Worm (Caenorhabditis elegans) whole organism, L4/young adult: ENCODE data around the gene W04B5.6.

ENCODE experiments used
- W03F9.2 ChIP-seq: fragments of 150-350 bp; optimal IDR thresholded peaks from 2 replicates; lab custom pipeline; 2014; ENCODE audit warnings: missing biosample characterization, missing genetic modification characterization
- dao-5 ChIP-seq: sonication (generic microtip); optimal IDR thresholded peaks from 2 replicates; lab custom pipeline; 2016; ENCODE audit warnings: missing genotype, missing genetic modification characterization, moderate library complexity, missing compliant biosample characterization
- him-1 ChIP-seq: sonication (generic microtip); optimal IDR thresholded peaks from 2 replicates; lab custom pipeline; 2016; ENCODE audit warnings: missing genotype, missing genetic modification reagents, missing genetic modification characterization, missing compliant biosample characterization

W04B5.6 gene

DNA sequence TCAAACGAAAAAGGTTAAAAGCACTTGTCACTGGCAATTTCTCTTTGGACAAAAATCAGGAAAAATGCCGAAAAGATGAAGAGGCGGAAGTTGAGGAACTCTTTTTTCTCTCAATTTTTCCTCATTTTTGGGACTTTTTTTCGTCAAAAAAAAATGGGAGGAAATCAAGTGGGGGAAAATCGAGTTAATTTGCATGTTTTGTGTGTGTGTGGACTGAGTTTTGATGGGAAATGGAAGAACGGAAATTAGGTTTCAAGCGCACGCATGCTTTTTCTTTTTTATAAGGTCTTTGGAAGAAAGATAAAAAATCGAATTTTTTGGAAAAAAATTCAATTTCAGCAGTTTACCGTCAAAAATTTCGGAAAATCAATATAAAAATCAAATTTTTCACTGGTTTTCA, 43.6 kb downstream of the W04B5.6 start:
- TF ChIP-seq dao-5 (tag; lab: Kevin White, UChicago) (no peak), him-1 (no peak), W03F9.2 (tag; lab: Kevin White, UChicago) (no peak)

DNA sequence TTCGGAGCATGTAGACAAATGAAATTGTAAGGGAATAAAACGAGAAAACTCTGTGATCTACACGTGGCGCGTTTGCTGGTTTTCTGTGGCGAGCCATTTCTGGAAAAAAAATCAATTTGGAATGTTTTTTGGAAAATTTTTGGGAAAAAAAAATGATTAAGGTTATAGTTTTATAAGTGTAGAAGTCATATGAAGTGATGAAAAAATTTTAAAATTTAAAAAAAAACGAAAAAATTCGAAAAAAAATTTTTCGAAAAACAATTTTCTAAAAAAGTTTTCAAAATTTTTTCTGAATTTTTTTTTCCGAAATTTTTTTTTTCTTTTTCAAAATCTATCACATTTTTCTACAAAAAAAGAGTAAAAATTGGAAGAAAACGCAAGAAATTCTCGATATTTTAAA, 48.8 kb downstream of the W04B5.6 start, which contains the start of gene H14E04.3:
Gene H14E04.3, minus strand, starts transcription at position 101 of the 400 bp plus-strand sequence.
- no peak for TF ChIP-seq dao-5 (tag; lab: Kevin White, UChicago)
- TF ChIP-seq W03F9.2 (tag; lab: Kevin White, UChicago) = no peak
- no peak for TF ChIP-seq him-1
